Worm (Caenorhabditis elegans): ENCODE measurements around the gene F44G4.3.

Gene F44G4.3

DNA sequence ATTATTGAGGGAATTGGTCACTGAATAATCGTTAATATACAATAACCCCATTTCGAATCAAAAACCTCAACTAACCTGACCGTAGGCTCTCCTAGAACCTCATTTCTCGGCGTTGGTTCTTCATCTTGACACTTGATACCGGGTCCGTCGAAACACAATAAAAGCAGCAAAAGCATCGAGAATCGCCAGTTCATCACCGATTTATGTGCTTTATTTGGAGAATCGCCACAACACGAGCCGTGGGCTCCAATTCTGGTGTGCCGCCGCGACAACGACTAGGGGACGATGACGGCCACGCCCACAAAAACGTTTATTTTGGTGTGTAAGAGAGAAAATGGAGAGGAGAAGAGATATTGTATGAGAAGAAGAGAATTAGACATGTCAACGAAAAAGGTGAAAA, 50.1 kb downstream of the F44G4.3 start, which contains the start of gene cutl-15:
Gene cutl-15 (minus strand): TSS at position 298 of the 400 bp plus-strand sequence.
- TF ChIP-seq dpff-1 (tag; optimal IDR thresholded peaks at IDR 0.05) (no peak), cebp-1 (GFP tag; IDR thresholded peaks at IDR 0.05) (no peak), cebp-1 (tag; optimal IDR thresholded peaks at IDR 0.05) (no peak), nfya-2 (GFP tag; IDR thresholded peaks at IDR 0.05) (no peak)
